Worm (Caenorhabditis elegans) whole organism, L1 larva: ENCODE measurements around the gene daf-15.
A peak's percentile ranks its signal among the peaks of the same experiment; 100 is the strongest.

Experiments
- C04F5.9 ChIP-seq: sonication (generic microtip); optimal IDR thresholded peaks from 2 replicates; lab custom pipeline; 2016; ENCODE audit warnings: missing genetic modification characterization, missing compliant biosample characterization
- C34B4.2 ChIP-seq: sonication (generic microtip); optimal IDR thresholded peaks from 2 replicates; lab custom pipeline; 2017; ENCODE audit warnings: mild to moderate bottlenecking, missing genetic modification characterization, missing compliant biosample characterization
- Y116A8C.19 ChIP-seq: sonication (generic microtip); optimal IDR thresholded peaks from 2 replicates; lab custom pipeline; 2016; ENCODE audit warnings: missing compliant biosample characterization, missing genetic modification characterization, borderline replicate concordance
- aha-1 ChIP-seq: fragments of 150-350 bp; optimal IDR thresholded peaks from 2 replicates; lab custom pipeline; 2014; ENCODE audit warnings: missing biosample characterization, missing genetic modification characterization
- ama-1 ChIP-seq: fragments of 150-350 bp; optimal IDR thresholded peaks from 2 replicates; lab custom pipeline; 2014
- blmp-1 ChIP-seq: fragments of 150-350 bp; optimal IDR thresholded peaks from 2 replicates; lab custom pipeline; 2014; ENCODE audit warnings: missing biosample characterization, missing genetic modification characterization
- ceh-63 ChIP-seq: fragments of 200-800 bp; sonication (Bioruptor generic); optimal IDR thresholded peaks from 2 replicates; lab custom pipeline; 2018; ENCODE audit warnings: mild to moderate bottlenecking, missing genetic modification characterization, missing compliant biosample characterization
- ceh-8 ChIP-seq: fragments of 200-800 bp; sonication (Bioruptor generic); optimal IDR thresholded peaks from 2 replicates; lab custom pipeline; 2018; ENCODE audit warnings: mild to moderate bottlenecking, missing genetic modification characterization, moderate library complexity, missing compliant biosample characterization
- ceh-82 ChIP-seq, 3 experiments: fragments of 150-350 bp in 1 of 3; sonication (generic microtip) in 2 of 3; optimal IDR thresholded peaks; 2 replicates each; lab custom pipeline; 2014 to 2017; ENCODE audit warnings: missing biosample characterization in 3 of 3, missing genetic modification characterization in 3 of 3
- ceh-90 ChIP-seq: sonication (generic microtip); optimal IDR thresholded peaks from 2 replicates; lab custom pipeline; 2016; ENCODE audit warnings: missing genetic modification characterization, missing compliant biosample characterization
- dsc-1 ChIP-seq: sonication (generic microtip); optimal IDR thresholded peaks from 2 replicates; lab custom pipeline; 2016; ENCODE audit warnings: mild to moderate bottlenecking, missing genetic modification characterization, missing compliant biosample characterization
- elt-3 ChIP-seq, 6 experiments: fragments of 150-350 bp in 1 of 6; sonication (generic microtip); optimal IDR thresholded peaks; 2 replicates each; lab custom pipeline; 2017 to 2018; ENCODE audit warnings: missing biosample characterization in 6 of 6, missing genetic modification characterization in 6 of 6, inconsistent platforms in 1 of 6
- ets-5 ChIP-seq: fragments of 200-800 bp; sonication (Bioruptor generic); IDR thresholded peaks from 2 replicates; pipeline ENCODE4 v1.3.6; 2022; ENCODE audit warnings: missing genetic modification characterization, missing compliant biosample characterization
- fkh-4 ChIP-seq: sonication (generic microtip); optimal IDR thresholded peaks from 2 replicates; lab custom pipeline; 2016; ENCODE audit warnings: missing compliant biosample characterization, missing genetic modification characterization, borderline replicate concordance
- fkh-8 ChIP-seq: sonication (generic microtip); optimal IDR thresholded peaks from 2 replicates; lab custom pipeline; 2016; ENCODE audit warnings: mild to moderate bottlenecking, missing genetic modification characterization, missing compliant biosample characterization
- fos-1 ChIP-seq: fragments of 150-350 bp; optimal IDR thresholded peaks from 2 replicates; lab custom pipeline; 2014; ENCODE audit warnings: missing biosample characterization, missing genetic modification characterization
- hlh-17 ChIP-seq: fragments of 200-800 bp; sonication (Bioruptor generic); optimal IDR thresholded peaks from 2 replicates; lab custom pipeline; 2018; ENCODE audit warnings: missing genetic modification characterization, mild to moderate bottlenecking, missing compliant biosample characterization, moderate library complexity, borderline replicate concordance
- isw-1 ChIP-seq: fragments of 200-800 bp; sonication (Bioruptor generic); IDR thresholded peaks from 2 replicates; pipeline ENCODE4 v1.3.6; 2022; ENCODE audit warnings: missing genetic modification characterization, missing compliant biosample characterization
- lin-14 ChIP-seq: fragments of 200-800 bp; sonication (Bioruptor generic); optimal IDR thresholded peaks from 2 replicates; lab custom pipeline; 2018; ENCODE audit warnings: mild to moderate bottlenecking, missing genetic modification characterization, moderate library complexity, missing compliant biosample characterization
- lin-15B ChIP-seq: fragments of 150-350 bp; sonication (generic microtip); optimal IDR thresholded peaks from 3 replicates; lab custom pipeline; 2014; ENCODE audit warnings: missing biosample characterization, missing genetic modification characterization
- lin-39 ChIP-seq: fragments of 150-350 bp; optimal IDR thresholded peaks from 2 replicates; lab custom pipeline; 2014; ENCODE audit warnings: missing biosample characterization, missing genetic modification reagents, missing genetic modification characterization
- lir-3 ChIP-seq: sonication (generic microtip); optimal IDR thresholded peaks from 2 replicates; lab custom pipeline; 2016; ENCODE audit warnings: mild to moderate bottlenecking, missing genetic modification characterization, moderate library complexity, missing compliant biosample characterization; ENCODE audit not compliant: poor library complexity
- lsy-2 ChIP-seq, 2 experiments: fragments of 150-350 bp; optimal IDR thresholded peaks; 2 replicates each; lab custom pipeline; 2014; ENCODE audit warnings: missing biosample characterization in 2 of 2, missing genetic modification characterization in 2 of 2
- mab-9 ChIP-seq: fragments of 200-800 bp; sonication (Bioruptor generic); IDR thresholded peaks from 2 replicates; pipeline ENCODE4 v1.3.6; 2022; ENCODE audit warnings: missing genetic modification reagents, missing genetic modification characterization, missing compliant biosample characterization
- mdl-1 ChIP-seq, 2 experiments: fragments of 150-350 bp; optimal IDR thresholded peaks; 2 replicates each; lab custom pipeline; 2014 to 2017; ENCODE audit warnings: missing biosample characterization in 2 of 2, missing genetic modification characterization in 2 of 2, inconsistent platforms in 1 of 2
- mef-2 ChIP-seq: fragments of 150-350 bp; optimal IDR thresholded peaks from 2 replicates; lab custom pipeline; 2014; ENCODE audit warnings: missing biosample characterization, missing genetic modification characterization
- nhr-12 ChIP-seq: sonication (generic microtip); optimal IDR thresholded peaks from 2 replicates; lab custom pipeline; 2017; ENCODE audit warnings: missing biosample characterization, missing genetic modification characterization
- nhr-19 ChIP-seq: fragments of 200-800 bp; sonication (Bioruptor generic); conservative IDR thresholded peaks from 2 replicates; pipeline ENCODE4 v1.3.6; 2022; ENCODE audit warnings: missing genetic modification characterization, missing compliant biosample characterization
- nhr-237 ChIP-seq: fragments of 150-350 bp; optimal IDR thresholded peaks from 2 replicates; lab custom pipeline; 2014; ENCODE audit warnings: missing biosample characterization, missing genetic modification characterization
- nhr-28 ChIP-seq: fragments of 150-350 bp; optimal IDR thresholded peaks from 2 replicates; lab custom pipeline; 2014; ENCODE audit warnings: missing biosample characterization, missing genetic modification characterization
- nhr-47 ChIP-seq: sonication (generic microtip); optimal IDR thresholded peaks from 2 replicates; lab custom pipeline; 2016; ENCODE audit warnings: mild to moderate bottlenecking, missing genetic modification characterization, moderate library complexity, missing compliant biosample characterization
- nhr-71 ChIP-seq: sonication (generic microtip); optimal IDR thresholded peaks from 2 replicates; lab custom pipeline; 2016; ENCODE audit warnings: mild to moderate bottlenecking, missing genetic modification characterization, moderate library complexity, missing compliant biosample characterization
- nhr-76 ChIP-seq: sonication (generic microtip); optimal IDR thresholded peaks from 2 replicates; lab custom pipeline; 2017; ENCODE audit warnings: missing biosample characterization, missing genetic modification characterization
- nhr-77 ChIP-seq: fragments of 150-350 bp; optimal IDR thresholded peaks from 2 replicates; lab custom pipeline; 2014; ENCODE audit warnings: missing biosample characterization, missing genetic modification characterization
- nhr-84 ChIP-seq: sonication (generic microtip); optimal IDR thresholded peaks from 2 replicates; lab custom pipeline; 2017; ENCODE audit warnings: missing biosample characterization, missing genetic modification characterization
- nhr-85 ChIP-seq: sonication (generic microtip); peaks from one replicate; lab custom pipeline; 2016; ENCODE audit warnings: missing genetic modification characterization, inconsistent platforms, missing compliant biosample characterization
- nhr-90 ChIP-seq: sonication (generic microtip); optimal IDR thresholded peaks from 2 replicates; lab custom pipeline; 2016; ENCODE audit warnings: mild to moderate bottlenecking, missing genetic modification characterization, missing compliant biosample characterization; ENCODE audit not compliant: poor library complexity
- pag-3 ChIP-seq: sonication (generic microtip); optimal IDR thresholded peaks from 2 replicates; lab custom pipeline; 2017; ENCODE audit warnings: missing genetic modification characterization, mild to moderate bottlenecking, missing compliant biosample characterization, antibody characterized with exemption, borderline replicate concordance; ENCODE audit not compliant: insufficient read depth
- pax-3 ChIP-seq: fragments of 200-800 bp; sonication (Bioruptor generic); optimal IDR thresholded peaks from 2 replicates; lab custom pipeline; 2018; ENCODE audit warnings: mild to moderate bottlenecking, missing genetic modification characterization, moderate library complexity, missing compliant biosample characterization
- pqm-1 ChIP-seq: sonication (generic microtip); optimal IDR thresholded peaks from 3 replicates; lab custom pipeline; 2017; ENCODE audit warnings: missing biosample characterization, missing genetic modification characterization
- rnt-1 ChIP-seq: sonication (generic microtip); optimal IDR thresholded peaks from 2 replicates; lab custom pipeline; 2016; ENCODE audit warnings: mild to moderate bottlenecking, missing genetic modification characterization, moderate library complexity, missing compliant biosample characterization
- skn-1 ChIP-seq: fragments of 150-350 bp; optimal IDR thresholded peaks from 2 replicates; lab custom pipeline; 2014; ENCODE audit warnings: missing biosample characterization, missing genetic modification characterization
- sox-4 ChIP-seq: sonication (generic microtip); optimal IDR thresholded peaks from 2 replicates; lab custom pipeline; 2016; ENCODE audit warnings: missing genetic modification characterization, missing compliant biosample characterization
- sptf-1 ChIP-seq: fragments of 150-350 bp; optimal IDR thresholded peaks from 2 replicates; lab custom pipeline; 2014; ENCODE audit warnings: missing biosample characterization, missing genetic modification characterization
- sup-37 ChIP-seq: fragments of 200-800 bp; sonication (Bioruptor generic); optimal IDR thresholded peaks from 2 replicates; lab custom pipeline; 2018; ENCODE audit warnings: mild to moderate bottlenecking, missing genetic modification characterization, missing compliant biosample characterization
- swsn-7 ChIP-seq: sonication (generic microtip); optimal IDR thresholded peaks from 2 replicates; lab custom pipeline; 2016; ENCODE audit warnings: missing genetic modification characterization, missing compliant biosample characterization
- tbx-2 ChIP-seq: sonication (generic microtip); optimal IDR thresholded peaks from 2 replicates; lab custom pipeline; 2016; ENCODE audit warnings: missing genetic modification characterization, missing compliant biosample characterization
- tlp-1 ChIP-seq: fragments of 150-350 bp; optimal IDR thresholded peaks from 2 replicates; lab custom pipeline; 2014; ENCODE audit warnings: missing biosample characterization, missing genetic modification characterization
- unc-130 ChIP-seq: fragments of 150-350 bp; optimal IDR thresholded peaks from 2 replicates; lab custom pipeline; 2017; ENCODE audit warnings: missing biosample characterization, missing genetic modification characterization, inconsistent platforms
- unc-30 ChIP-seq: sonication (generic microtip); optimal IDR thresholded peaks from 2 replicates; lab custom pipeline; 2017; ENCODE audit warnings: missing biosample characterization, missing genetic modification characterization
- unc-62 ChIP-seq: fragments of 150-350 bp; optimal IDR thresholded peaks from 2 replicates; lab custom pipeline; 2014; ENCODE audit warnings: missing biosample characterization, missing genetic modification reagents, missing genetic modification characterization
- unc-98 ChIP-seq: fragments of 200-800 bp; sonication (Bioruptor generic); IDR thresholded peaks from 2 replicates; pipeline ENCODE4 v1.3.6; 2022; ENCODE audit warnings: missing genetic modification characterization, missing compliant biosample characterization
- xbp-1 ChIP-seq: sonication (generic microtip); optimal IDR thresholded peaks from 2 replicates; lab custom pipeline; 2016; ENCODE audit warnings: missing genetic modification characterization, missing compliant biosample characterization
- ztf-11 ChIP-seq, 2 experiments: sonication (generic microtip); optimal IDR thresholded peaks; 2 replicates each; lab custom pipeline; 2016 to 2017; ENCODE audit warnings: missing genetic modification characterization in 2 of 2, missing biosample characterization in 1 of 2, missing compliant biosample characterization in 1 of 2

Gene daf-15

ce11 chrIV:9341591-9341990 lies 44.4 kb upstream of the daf-15 start, which contains the start of gene vps-26:
vps-26 (minus strand) TSS chrIV:9341790.
- TF ChIP-seq pqm-1 (no peak), ceh-8 (GFP tag; lab: Kevin White, UChicago) (no peak), ceh-90 (no peak), unc-98 (GFP tag; lab: Robert Waterston, UW) (no peak), nhr-47 (peak; percentile 2), unc-62 (GFP tag; lab: Kevin White, UChicago) (no peak), fos-1 (tag; lab: Kevin White, UChicago) (no peak), dsc-1 (no peak), sptf-1 (tag; lab: Kevin White, UChicago) (no peak), Y116A8C.19 (tag; lab: Kevin White, UChicago) (no peak), nhr-12 (no peak), lin-14 (GFP tag; lab: Kevin White, UChicago) (peak; percentile 39), nhr-28 (tag; lab: Kevin White, UChicago) (no peak), mdl-1 (tag; optimal IDR thresholded peaks at IDR 0.05; lab: Kevin White, UChicago) (peak in 1 of 2 experiments; percentile 7), nhr-77 (tag; lab: Kevin White, UChicago) (no peak), sox-4 (tag; lab: Kevin White, UChicago) (no peak), nhr-19 (GFP tag; lab: Robert Waterston, UW) (no peak), mab-9 (GFP tag; lab: Robert Waterston, UW) (no peak), C04F5.9 (tag; lab: Kevin White, UChicago) (no peak), nhr-71 (peak; percentile 37), lin-15B (tag; lab: Kevin White, UChicago) (no peak), isw-1 (GFP tag; lab: Robert Waterston, UW) (no peak), tbx-2 (no peak), nhr-84 (tag; lab: Kevin White, UChicago) (no peak), skn-1 (no peak), elt-3 (tag; optimal IDR thresholded peaks at IDR 0.05; lab: Kevin White, UChicago) (no peak), mef-2 (tag; lab: Kevin White, UChicago) (no peak), nhr-85 (tag; lab: Kevin White, UChicago) (no peak), unc-30 (tag; lab: Kevin White, UChicago) (no peak), nhr-76 (tag; lab: Kevin White, UChicago) (no peak), fkh-8 (tag; lab: Kevin White, UChicago) (no peak), C34B4.2 (tag; lab: Kevin White, UChicago) (no peak), hlh-17 (no peak), pag-3 (no peak), nhr-90 (tag; lab: Kevin White, UChicago) (no peak), lin-39 (tag; lab: Kevin White, UChicago) (no peak), lsy-2 (tag; optimal IDR thresholded peaks at IDR 0.05; lab: Kevin White, UChicago) (peak; percentile 32 to 55), tlp-1 (no peak), ets-5 (no peak), ceh-63 (GFP tag; lab: Kevin White, UChicago) (no peak), ama-1 (lab: Kevin White, UChicago) (no peak), unc-130 (tag; lab: Kevin White, UChicago) (no peak), sup-37 (no peak), blmp-1 (tag; lab: Kevin White, UChicago) (peak; percentile 9), swsn-7 (no peak), fkh-4 (tag; lab: Kevin White, UChicago) (no peak), aha-1 (no peak), pax-3 (no peak), ztf-11 (tag; optimal IDR thresholded peaks at IDR 0.05; lab: Kevin White, UChicago) (no peak), nhr-237 (tag; lab: Kevin White, UChicago) (no peak), lir-3 (tag; lab: Kevin White, UChicago) (no peak), xbp-1 (tag; lab: Kevin White, UChicago) (peak; percentile 22), rnt-1 (tag; lab: Kevin White, UChicago) (peak; percentile 7), ceh-82 (tag; optimal IDR thresholded peaks at IDR 0.05; lab: Kevin White, UChicago) (no peak)
